Fruit fly (Drosophila melanogaster) whole organism, embryonic: Measurements from ENCODE around the gene CG12995.

ENCODE experiments used
- CG30403 ChIP-seq: fragments of 200-800 bp; sonication (Bioruptor generic); optimal IDR thresholded peaks from 3 replicates; lab custom pipeline; 2016; ENCODE audit warnings: missing biosample characterization, missing genetic modification characterization
- HmgD ChIP-seq: fragments of 200-800 bp; sonication (Bioruptor generic); optimal IDR thresholded peaks from 3 replicates; lab custom pipeline; 2016; ENCODE audit warnings: missing biosample characterization, missing genetic modification characterization
- Hr39 ChIP-seq: fragments of >200 bp; optimal IDR thresholded peaks from 2 replicates; lab custom pipeline; 2017
- br ChIP-seq: fragments of >200 bp; optimal IDR thresholded peaks from 2 replicates; lab custom pipeline; 2017
- gro ChIP-seq: fragments of 200-800 bp; sonication (Bioruptor generic); optimal IDR thresholded peaks from 2 replicates; lab custom pipeline; 2016; ENCODE audit warnings: missing biosample characterization, missing genetic modification characterization
- p53 ChIP-seq: fragments of 200-800 bp; sonication (Bioruptor generic); optimal IDR thresholded peaks from 2 replicates; lab custom pipeline; 2016; ENCODE audit warnings: missing biosample characterization, missing genetic modification characterization
- scrt ChIP-seq: fragments of 200-800 bp; sonication (Bioruptor generic); optimal IDR thresholded peaks from 2 replicates; lab custom pipeline; 2018; ENCODE audit warnings: missing biosample characterization, mild to moderate bottlenecking, missing genetic modification characterization, moderate library complexity
- sd ChIP-seq: fragments of 200-800 bp; sonication (Bioruptor generic); optimal IDR thresholded peaks from 3 replicates; lab custom pipeline; 2018; ENCODE audit warnings: missing biosample characterization, mild to moderate bottlenecking, missing genetic modification characterization, moderate library complexity

DNA sequence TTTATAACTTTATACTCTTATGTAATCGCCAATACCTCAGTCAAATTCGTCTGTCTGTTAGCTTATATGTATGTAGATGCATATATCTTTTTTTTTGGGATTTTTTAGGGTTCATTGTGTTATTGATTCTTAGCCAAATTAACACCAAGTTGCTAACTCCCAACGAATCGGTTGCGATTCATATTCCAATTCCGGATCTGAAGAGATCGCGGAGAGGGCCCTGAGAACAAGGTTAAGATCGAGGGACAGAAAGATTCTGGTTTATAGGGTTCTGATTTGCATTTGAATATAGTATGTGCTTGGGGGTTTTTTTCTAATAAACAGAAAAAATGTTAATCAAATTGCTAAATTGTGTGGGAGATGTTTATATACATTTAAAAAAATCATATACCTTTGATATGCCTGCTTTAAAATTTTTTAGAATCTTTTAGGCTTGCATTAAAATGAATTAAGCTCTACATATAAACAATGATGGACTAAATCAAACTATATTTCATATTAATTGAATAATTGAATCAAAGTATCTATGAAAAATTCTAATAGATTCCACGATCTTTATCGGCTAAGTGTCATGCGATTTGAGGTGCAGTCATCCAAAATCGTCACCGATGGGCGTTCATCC, 1.8 kb downstream of the CG12995 start, which contains the start of gene CG32563:
- TF ChIP-seq CG30403 = no peak
- no peak for TF ChIP-seq br (lab: Kevin White, UChicago)
- TF ChIP-seq scrt = no peak
- no peak for TF ChIP-seq Hr39 (lab: Kevin White, UChicago)
- no peak for TF ChIP-seq sd (tag; lab: Kevin White, UChicago)
- TF ChIP-seq p53 (GFP tag; lab: Kevin White, UChicago) = no peak
- TF ChIP-seq HmgD (GFP tag; lab: Kevin White, UChicago) = no peak
- no peak for TF ChIP-seq gro
